Fruit fly (Drosophila melanogaster) ovary, adult (tissue): ENCODE measurements around the gene Sfp87B.

Experiments
- CG17801 ChIP-seq: fragments of 200-800 bp; optimal IDR thresholded peaks from 2 replicates; lab custom pipeline; 2019; ENCODE audit warnings: missing biosample characterization, mild to moderate bottlenecking, missing genetic modification characterization, moderate library complexity; ENCODE audit not compliant: partially characterized antibody

Gene Sfp87B

dm6 chr3R:12315455-12315854, 42.5 kb downstream of the Sfp87B start:
- TF ChIP-seq CG17801: no peak

dm6 chr3R:12316420-12316819, 43.5 kb downstream of the Sfp87B start:
- TF ChIP-seq CG17801: no peak

dm6 chr3R:12317325-12317724, 44.4 kb downstream of the Sfp87B start:
- no peak for TF ChIP-seq CG17801
